Worm (Caenorhabditis elegans) whole organism, L2 larva: ENCODE data around the gene tph-1.

Experiments
- R02D3.7 ChIP-seq: fragments of 150-350 bp; optimal IDR thresholded peaks from 2 replicates; lab custom pipeline; 2014; ENCODE audit warnings: missing biosample characterization, missing genetic modification characterization
- ZK546.5 ChIP-seq: sonication (generic microtip); optimal IDR thresholded peaks from 2 replicates; lab custom pipeline; 2017; ENCODE audit warnings: missing biosample characterization, missing genetic modification characterization
- ama-1 ChIP-seq: fragments of 150-350 bp; optimal IDR thresholded peaks from 2 replicates; lab custom pipeline; 2018; ENCODE audit warnings: inconsistent platforms
- ceh-16 ChIP-seq: fragments of 150-350 bp; optimal IDR thresholded peaks from 2 replicates; lab custom pipeline; 2014; ENCODE audit warnings: missing biosample characterization, missing genetic modification characterization
- nhr-237 ChIP-seq: fragments of 150-350 bp; optimal IDR thresholded peaks from 2 replicates; lab custom pipeline; 2014; ENCODE audit warnings: missing biosample characterization, missing genetic modification characterization
- peb-1 ChIP-seq: fragments of 150-350 bp; optimal IDR thresholded peaks from 2 replicates; lab custom pipeline; 2014; ENCODE audit warnings: missing biosample characterization, missing genetic modification characterization
- snpc-4 ChIP-seq: fragments of 150-350 bp; optimal IDR thresholded peaks from 2 replicates; lab custom pipeline; 2014; ENCODE audit warnings: missing biosample characterization, missing genetic modification characterization
- unc-39 ChIP-seq: fragments of 150-350 bp; optimal IDR thresholded peaks from 2 replicates; lab custom pipeline; 2014; ENCODE audit warnings: missing biosample characterization, missing genetic modification characterization
- zag-1 ChIP-seq: fragments of 150-350 bp; optimal IDR thresholded peaks from 2 replicates; lab custom pipeline; 2014; ENCODE audit warnings: missing biosample characterization, missing genetic modification characterization

- TF ChIP-seq zag-1 (tag; lab: Kevin White, UChicago), result no peak
- TF ChIP-seq peb-1 (tag; lab: Kevin White, UChicago), result no peak
- no peak for TF ChIP-seq snpc-4 (tag; lab: Kevin White, UChicago)
- TF ChIP-seq ZK546.5 (tag; lab: Kevin White, UChicago), result no peak
- TF ChIP-seq unc-39 (tag; lab: Kevin White, UChicago), result no peak
- TF ChIP-seq nhr-237 (tag; lab: Kevin White, UChicago), result no peak
- no peak for TF ChIP-seq R02D3.7 (tag; lab: Kevin White, UChicago)
- TF ChIP-seq ceh-16 (tag; lab: Kevin White, UChicago), result no peak
- TF ChIP-seq ama-1 (lab: Kevin White, UChicago), result no peak
Observed at ce11 chrII:7555454-7555853, 6.3 kb downstream of the tph-1 start, which contains the start of gene ZK1290.14.
